Worm (Caenorhabditis elegans) whole organism, L4/young adult: Measurements from ENCODE around the gene F28F9.3.

Experiments
- W03F9.2 ChIP-seq: fragments of 150-350 bp; optimal IDR thresholded peaks from 2 replicates; lab custom pipeline; 2014; ENCODE audit warnings: missing biosample characterization, missing genetic modification characterization
- dao-5 ChIP-seq: sonication (generic microtip); optimal IDR thresholded peaks from 2 replicates; lab custom pipeline; 2016; ENCODE audit warnings: missing genotype, missing genetic modification characterization, moderate library complexity, missing compliant biosample characterization
- him-1 ChIP-seq: sonication (generic microtip); optimal IDR thresholded peaks from 2 replicates; lab custom pipeline; 2016; ENCODE audit warnings: missing genotype, missing genetic modification reagents, missing genetic modification characterization, missing compliant biosample characterization

- TF ChIP-seq W03F9.2 (tag; lab: Kevin White, UChicago) (no peak), him-1 (no peak), dao-5 (tag; lab: Kevin White, UChicago) (no peak)
Measured at ce11 chrIV:3824720-3825119, 2.0 kb upstream of the F28F9.3 start.
